Worm (Caenorhabditis elegans): ENCODE data around the gene C24D10.49.
"Not testable (repeated sequence)": the region's sequence is repeated elsewhere in the genome, so short reads cannot be mapped to it uniquely, and the experiment has no call there.

ce11 chrIV:5165626-5166025 lies 8.5 kb upstream of the C24D10.49 start, which contains the start of gene nspd-6:
- TF ChIP-seq F10E7.11 (tag; optimal IDR thresholded peaks at IDR 0.05); snpc-1.1 (tag; optimal IDR thresholded peaks at IDR 0.05; ENCODE audit: insufficient read depth); hrde-1 (tag; optimal IDR thresholded peaks at IDR 0.05; ENCODE audit: borderline replicate concordance); him-1 (tag; optimal IDR thresholded peaks at IDR 0.05); unc-62 (GFP tag; optimal IDR thresholded peaks at IDR 0.05); pha-4 (tag; optimal IDR thresholded peaks at IDR 0.05); F57A8.1 (GFP tag; optimal IDR thresholded peaks at IDR 0.05); lsl-1 (GFP tag; optimal IDR thresholded peaks at IDR 0.05); egl-18 (GFP tag; IDR thresholded peaks at IDR 0.05); ceh-40 (GFP tag; IDR thresholded peaks at IDR 0.05); sdz-38 (tag; optimal IDR thresholded peaks at IDR 0.05); ama-1 (optimal IDR thresholded peaks at IDR 0.05); ama-1 (GFP tag; optimal IDR thresholded peaks at IDR 0.05); lin-40 (tag; optimal IDR thresholded peaks at IDR 0.05); Y95B8A.8 (GFP tag; IDR thresholded peaks at IDR 0.05): not testable (repeated sequence)
